Worm (Caenorhabditis elegans) whole organism, midembryonic: ENCODE data around the gene capg-2.

Source experiments
- T22C8.4 ChIP-seq: fragments of 200-800 bp; sonication (Bioruptor generic); IDR thresholded peaks from 2 replicates; pipeline ENCODE4 v1.3.6; 2022; ENCODE audit warnings: missing genetic modification characterization, missing compliant biosample characterization
- cog-1 ChIP-seq: sonication (generic microtip); optimal IDR thresholded peaks from 2 replicates; lab custom pipeline; 2016; ENCODE audit warnings: missing genetic modification characterization, missing compliant biosample characterization
- flt-1 ChIP-seq: fragments of 200-800 bp; sonication (Bioruptor generic); IDR thresholded peaks from 2 replicates; pipeline ENCODE4 v1.3.6; 2022; ENCODE audit warnings: missing genetic modification characterization, missing compliant biosample characterization
- med-1 ChIP-seq: sonication (generic microtip); optimal IDR thresholded peaks from 2 replicates; lab custom pipeline; 2017; ENCODE audit warnings: missing genetic modification characterization, mild to moderate bottlenecking, missing compliant biosample characterization, antibody characterized with exemption, missing genetic modification reagents; ENCODE audit not compliant: insufficient read depth
- ref-1 ChIP-seq: fragments of 200-800 bp; sonication (Bioruptor generic); conservative IDR thresholded peaks from 2 replicates; pipeline ENCODE4 v1.3.6; 2022; ENCODE audit warnings: missing genetic modification reagents, missing genetic modification characterization, missing compliant biosample characterization
- tab-1 ChIP-seq: fragments of 200-800 bp; sonication (Bioruptor generic); IDR thresholded peaks from 2 replicates; pipeline ENCODE4 v1.3.6; 2022; ENCODE audit warnings: missing genetic modification characterization, missing compliant biosample characterization
- ztf-29 ChIP-seq: fragments of 200-800 bp; sonication (Bioruptor generic); IDR thresholded peaks from 2 replicates; pipeline ENCODE4 v1.3.6; 2022; ENCODE audit warnings: missing genetic modification reagents, missing genetic modification characterization, missing compliant biosample characterization

DNA sequence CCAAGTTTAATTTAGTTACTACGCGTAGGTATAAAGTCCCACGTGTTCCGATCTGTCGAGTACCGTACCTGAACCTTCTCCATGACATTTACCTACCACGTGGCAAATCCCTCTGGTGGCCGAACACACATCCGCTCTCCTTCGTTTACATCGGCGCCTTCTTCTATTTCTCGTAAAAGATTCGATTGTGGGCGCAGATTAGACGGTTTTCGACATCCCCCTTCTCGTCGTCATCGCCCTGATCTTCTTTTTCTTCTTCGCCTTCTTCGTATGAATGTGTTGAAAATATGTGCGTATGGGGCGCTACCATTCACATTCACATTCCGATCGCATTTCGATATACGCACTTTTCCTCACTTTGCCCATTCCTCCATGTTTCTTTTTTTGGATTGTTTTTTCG lies 25.1 kb downstream of the capg-2 start:
- TF ChIP-seq flt-1 (GFP tag; lab: Robert Waterston, UW) (no peak), med-1 (GFP tag; lab: Kevin White, UChicago) (no peak), ref-1 (GFP tag; lab: Robert Waterston, UW) (no peak), tab-1 (GFP tag; lab: Robert Waterston, UW) (no peak), T22C8.4 (GFP tag; lab: Robert Waterston, UW) (no peak), cog-1 (tag; lab: Kevin White, UChicago) (no peak), ztf-29 (GFP tag; lab: Robert Waterston, UW) (no peak)
